Worm (Caenorhabditis elegans) whole organism, early embryonic: ENCODE results near the gene rpy-1.

Experiments used
- B0310.2 ChIP-seq: sonication (generic microtip); optimal IDR thresholded peaks from 2 replicates; lab custom pipeline; 2016; ENCODE audit warnings: mild to moderate bottlenecking, missing genetic modification characterization, missing compliant biosample characterization
- F13C5.2 ChIP-seq: sonication (generic microtip); optimal IDR thresholded peaks from 2 replicates; lab custom pipeline; 2017; ENCODE audit warnings: mild to moderate bottlenecking, missing genetic modification characterization, inconsistent platforms, missing compliant biosample characterization
- aly-1 ChIP-seq: sonication (generic microtip); optimal IDR thresholded peaks from 2 replicates; lab custom pipeline; 2016; ENCODE audit warnings: missing genetic modification characterization, missing compliant biosample characterization
- ama-1 ChIP-seq: fragments of 150-350 bp; optimal IDR thresholded peaks from 2 replicates; lab custom pipeline; 2014
- ceh-13 ChIP-seq: fragments of 200-800 bp; sonication (Bioruptor generic); optimal IDR thresholded peaks from 2 replicates; lab custom pipeline; 2018; ENCODE audit warnings: mild to moderate bottlenecking, missing genetic modification characterization, missing compliant biosample characterization
- ceh-36 ChIP-seq: sonication (generic microtip); optimal IDR thresholded peaks from 2 replicates; lab custom pipeline; 2016; ENCODE audit warnings: missing genetic modification characterization, inconsistent platforms, missing compliant biosample characterization
- ets-7 ChIP-seq: sonication (generic microtip); optimal IDR thresholded peaks from 2 replicates; lab custom pipeline; 2016; ENCODE audit warnings: missing genotype, missing genetic modification characterization, missing compliant biosample characterization
- flt-1 ChIP-seq: fragments of 200-800 bp; sonication (Bioruptor generic); IDR thresholded peaks from 2 replicates; pipeline ENCODE4 v1.3.6; 2022; ENCODE audit warnings: missing genetic modification characterization, missing compliant biosample characterization
- hmbx-1 ChIP-seq: sonication (generic microtip); optimal IDR thresholded peaks from 2 replicates; lab custom pipeline; 2016; ENCODE audit warnings: mild to moderate bottlenecking, missing genetic modification characterization, missing compliant biosample characterization
- hmg-4 ChIP-seq: fragments of 200-800 bp; sonication (Bioruptor generic); optimal IDR thresholded peaks from 2 replicates; lab custom pipeline; 2018; ENCODE audit warnings: mild to moderate bottlenecking, missing genetic modification characterization, missing compliant biosample characterization
- hnd-1 ChIP-seq: sonication (generic microtip); optimal IDR thresholded peaks from 2 replicates; lab custom pipeline; 2016; ENCODE audit warnings: missing genetic modification characterization, missing compliant biosample characterization
- pes-1 ChIP-seq: fragments of 200-800 bp; sonication (Bioruptor generic); IDR thresholded peaks from 2 replicates; pipeline ENCODE4 v1.3.6; 2022; ENCODE audit warnings: missing genetic modification reagents, missing genetic modification characterization, missing compliant biosample characterization
- scrt-1 ChIP-seq: fragments of 200-800 bp; sonication (Bioruptor generic); IDR thresholded peaks from 2 replicates; pipeline ENCODE4 v1.3.6; 2022; ENCODE audit warnings: missing genetic modification characterization, missing compliant biosample characterization
- sea-1 ChIP-seq: fragments of 200-800 bp; sonication (Bioruptor generic); conservative IDR thresholded peaks from 2 replicates; pipeline ENCODE4 v1.3.6; 2022; ENCODE audit warnings: missing genetic modification characterization, missing compliant biosample characterization
- tbx-11 ChIP-seq: fragments of 200-800 bp; sonication (Bioruptor generic); IDR thresholded peaks from 2 replicates; pipeline ENCODE4 v1.3.6; 2022; ENCODE audit warnings: missing genetic modification characterization, missing compliant biosample characterization
- tbx-37 ChIP-seq: fragments of 200-800 bp; sonication (Bioruptor generic); conservative IDR thresholded peaks from 2 replicates; pipeline ENCODE4 v1.3.6; 2022; ENCODE audit warnings: missing genetic modification reagents, missing genetic modification characterization, missing compliant biosample characterization
- tra-4 ChIP-seq: sonication (generic microtip); optimal IDR thresholded peaks from 2 replicates; lab custom pipeline; 2017; ENCODE audit warnings: missing genetic modification characterization, missing compliant biosample characterization

rpy-1 gene

DNA sequence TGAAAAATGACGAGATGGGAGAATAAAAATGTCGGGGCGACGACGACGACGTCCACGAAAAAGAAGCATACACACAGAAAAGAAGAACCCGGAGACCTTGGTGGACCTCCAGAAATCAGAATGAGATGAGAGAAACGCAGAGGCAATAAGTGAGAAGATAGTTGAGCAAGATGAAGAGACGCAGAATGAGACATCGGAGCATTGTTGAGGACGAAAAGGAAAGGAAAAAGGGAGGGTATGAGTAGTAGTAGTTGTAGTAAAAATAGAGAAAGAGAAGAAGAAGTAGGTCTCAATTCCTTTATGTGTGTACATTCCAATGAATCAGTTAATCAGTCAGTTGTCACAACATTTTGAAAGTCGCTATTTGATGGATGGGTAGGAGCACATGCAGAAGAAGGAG, 23.9 kb upstream of the rpy-1 start, which contains the start of gene T14B4.8:
TSS of gene T14B4.8 (minus strand) at position 60 of the 400 bp plus-strand sequence.
- TF ChIP-seq hmg-4 (GFP tag; lab: Kevin White, UChicago) (no peak), hmbx-1 (tag; lab: Kevin White, UChicago) (no peak), B0310.2 (tag; lab: Kevin White, UChicago) (no peak), flt-1 (GFP tag; lab: Robert Waterston, UW) (no peak), pes-1 (GFP tag; lab: Robert Waterston, UW) (no peak), F13C5.2 (tag; lab: Kevin White, UChicago) (no peak), ceh-13 (GFP tag; lab: Kevin White, UChicago) (no peak), ama-1 (no peak), ets-7 (no peak), sea-1 (GFP tag; lab: Robert Waterston, UW) (no peak), scrt-1 (GFP tag; lab: Robert Waterston, UW) (no peak), aly-1 (tag; lab: Kevin White, UChicago) (no peak), tbx-11 (GFP tag; lab: Robert Waterston, UW) (no peak), tra-4 (tag; lab: Kevin White, UChicago) (no peak), hnd-1 (tag; lab: Kevin White, UChicago) (no peak), ceh-36 (no peak), tbx-37 (GFP tag; lab: Robert Waterston, UW) (no peak)

DNA sequence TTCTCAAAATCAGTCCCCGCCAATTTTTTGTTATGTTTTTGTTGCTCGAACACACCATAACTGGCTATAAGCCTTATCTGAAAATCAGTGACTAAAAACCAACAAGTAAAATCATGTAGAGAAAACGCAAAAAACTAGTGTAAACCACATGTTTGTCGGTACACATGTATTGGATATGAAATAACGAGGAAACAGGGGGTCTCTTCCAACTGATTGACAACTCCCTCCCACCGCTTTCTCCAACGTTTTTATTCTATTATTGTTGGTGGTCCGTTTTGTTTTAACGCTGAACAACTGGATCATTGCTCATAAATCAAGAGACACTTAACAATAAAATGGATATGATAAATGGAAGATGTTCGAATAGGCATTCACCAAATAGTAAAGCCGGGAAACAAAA, 21.4 kb upstream of the rpy-1 start:
- TF ChIP-seq tbx-11 (GFP tag; lab: Robert Waterston, UW) (no peak), ama-1 (no peak), ceh-36 (no peak), sea-1 (GFP tag; lab: Robert Waterston, UW) (no peak), tra-4 (tag; lab: Kevin White, UChicago) (no peak), B0310.2 (tag; lab: Kevin White, UChicago) (no peak), hmbx-1 (tag; lab: Kevin White, UChicago) (no peak), tbx-37 (GFP tag; lab: Robert Waterston, UW) (no peak), aly-1 (tag; lab: Kevin White, UChicago) (no peak), pes-1 (GFP tag; lab: Robert Waterston, UW) (no peak), ceh-13 (GFP tag; lab: Kevin White, UChicago) (no peak), ets-7 (no peak), F13C5.2 (tag; lab: Kevin White, UChicago) (no peak), flt-1 (GFP tag; lab: Robert Waterston, UW) (no peak), hmg-4 (GFP tag; lab: Kevin White, UChicago) (no peak), scrt-1 (GFP tag; lab: Robert Waterston, UW) (no peak), hnd-1 (tag; lab: Kevin White, UChicago) (no peak)

DNA sequence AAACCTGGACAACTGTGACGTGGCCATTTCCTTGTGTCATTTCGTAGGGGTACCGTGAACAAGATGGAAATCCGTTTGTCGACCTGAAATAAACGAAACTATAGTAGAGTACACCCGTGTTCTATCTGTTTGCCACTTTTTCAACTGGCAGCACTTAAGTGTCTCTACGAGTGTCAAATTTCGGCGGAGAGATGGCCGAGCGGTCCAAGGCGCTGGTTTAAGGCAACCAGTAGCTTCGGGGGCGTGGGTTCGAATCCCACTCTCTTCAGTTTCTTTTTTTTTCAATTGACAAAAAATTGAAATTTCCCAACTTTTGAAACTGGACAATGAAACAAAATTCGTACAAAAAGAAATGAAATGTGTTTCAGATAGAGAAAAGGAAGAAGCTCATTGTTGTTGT, 16.1 kb upstream of the rpy-1 start:
- TF ChIP-seq ceh-13 (GFP tag; lab: Kevin White, UChicago) (no peak), tra-4 (tag; lab: Kevin White, UChicago) (no peak), tbx-37 (GFP tag; lab: Robert Waterston, UW) (peak; percentile 62), hnd-1 (tag; lab: Kevin White, UChicago) (peak; percentile 2), hmbx-1 (tag; lab: Kevin White, UChicago) (no peak), aly-1 (tag; lab: Kevin White, UChicago) (no peak), ets-7 (no peak), hmg-4 (GFP tag; lab: Kevin White, UChicago) (peak; percentile 36), sea-1 (GFP tag; lab: Robert Waterston, UW) (no peak; the same call in 1 of the 2 replicates), pes-1 (GFP tag; lab: Robert Waterston, UW) (peak; percentile 68), tbx-11 (GFP tag; lab: Robert Waterston, UW) (0 out of 2 replicates have a peak, but pooled peaks have one; percentile 49), flt-1 (GFP tag; lab: Robert Waterston, UW) (0 out of 2 replicates have a peak, but pooled peaks have one; percentile 14), ceh-36 (no peak), ama-1 (no peak), B0310.2 (tag; lab: Kevin White, UChicago) (no peak), F13C5.2 (tag; lab: Kevin White, UChicago) (peak; percentile 3), scrt-1 (GFP tag; lab: Robert Waterston, UW) (no peak)

DNA sequence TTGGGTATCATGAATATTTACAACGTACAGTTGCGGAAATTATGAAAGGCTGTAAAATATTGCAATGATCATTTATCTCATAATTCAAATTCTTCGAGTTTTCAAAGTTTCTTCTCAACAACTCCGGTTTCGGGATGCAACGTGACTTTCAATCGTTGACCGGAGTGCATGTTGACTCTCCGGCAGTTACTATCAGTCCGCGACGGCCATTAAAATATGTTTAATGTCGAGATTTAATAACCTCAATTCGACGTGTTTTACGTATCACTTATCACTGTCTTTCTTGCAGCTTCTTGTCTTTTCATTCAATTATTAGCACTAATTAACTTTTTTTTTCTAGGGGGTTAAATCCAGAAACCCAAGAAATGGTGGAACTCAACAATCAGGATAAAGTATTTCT, 12.8 kb upstream of the rpy-1 start, which contains the start of gene tsp-10:
TSS of gene tsp-10 (plus strand) at position 366 of the 400 bp plus-strand sequence.
- TF ChIP-seq aly-1 (tag; lab: Kevin White, UChicago): no peak
- TF ChIP-seq ceh-13 (GFP tag; lab: Kevin White, UChicago): no peak
- no peak for TF ChIP-seq hmbx-1 (tag; lab: Kevin White, UChicago)
- TF ChIP-seq ama-1: no peak
- no peak for TF ChIP-seq hmg-4 (GFP tag; lab: Kevin White, UChicago)
- no peak for TF ChIP-seq ceh-36
- no peak for TF ChIP-seq tra-4 (tag; lab: Kevin White, UChicago)
- TF ChIP-seq sea-1 (GFP tag; lab: Robert Waterston, UW): no peak
- TF ChIP-seq ets-7: no peak

DNA sequence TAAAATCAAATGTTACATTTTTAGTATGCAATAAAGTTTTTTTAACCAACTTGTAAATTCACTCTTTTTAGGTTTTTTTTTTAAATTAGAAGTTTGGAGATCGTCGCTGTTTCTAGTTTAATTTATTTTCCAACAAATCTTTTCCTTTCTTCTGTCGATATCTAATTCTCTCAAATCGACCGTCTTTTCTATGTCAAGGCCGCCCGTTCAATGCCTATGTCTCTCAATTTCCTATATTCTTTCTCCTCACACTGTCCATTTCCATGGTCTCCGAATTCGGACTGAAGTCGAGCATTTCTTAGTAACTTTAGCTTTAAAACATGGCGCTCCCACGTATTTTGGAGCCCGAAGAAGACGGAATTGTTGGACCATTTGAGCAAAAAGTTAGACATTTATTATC, 11.2 kb upstream of the rpy-1 start, which contains the start of the genes T14B4.5 and T14B4.20:
TSS of gene T14B4.5 (plus strand) at position 226 of the 400 bp plus-strand sequence.
TSS of gene T14B4.20 (plus strand) at position 264 of the 400 bp plus-strand sequence.
- TF ChIP-seq scrt-1 (GFP tag; lab: Robert Waterston, UW) (no peak), ama-1 (no peak), aly-1 (tag; lab: Kevin White, UChicago) (no peak), F13C5.2 (tag; lab: Kevin White, UChicago) (no peak), flt-1 (GFP tag; lab: Robert Waterston, UW) (no peak), ceh-13 (GFP tag; lab: Kevin White, UChicago) (no peak), pes-1 (GFP tag; lab: Robert Waterston, UW) (no peak), tbx-11 (GFP tag; lab: Robert Waterston, UW) (no peak), ceh-36 (no peak), tra-4 (tag; lab: Kevin White, UChicago) (no peak)

DNA sequence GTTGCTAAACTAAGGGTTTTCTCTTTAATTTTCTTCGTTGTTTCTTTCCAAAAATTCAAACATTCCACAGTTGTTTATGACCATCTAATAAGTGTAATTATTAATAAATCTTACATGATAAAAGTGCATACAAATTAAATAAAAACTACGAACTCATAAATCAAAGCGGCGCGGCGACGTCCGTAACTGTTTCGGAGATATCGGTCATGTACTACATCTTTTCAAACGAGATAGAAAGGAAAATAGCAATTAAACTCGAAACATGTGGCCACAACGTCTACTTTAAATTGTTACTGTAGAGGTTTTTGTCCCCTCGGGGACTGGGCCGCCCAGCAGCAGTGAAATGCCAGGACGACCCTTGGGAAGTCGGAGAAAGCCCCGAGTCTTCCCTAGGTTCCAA, 10.4 kb upstream of the rpy-1 start:
- TF ChIP-seq aly-1 (tag; lab: Kevin White, UChicago): no peak
- no peak for TF ChIP-seq tbx-11 (GFP tag; lab: Robert Waterston, UW)
- no peak for TF ChIP-seq scrt-1 (GFP tag; lab: Robert Waterston, UW)
- TF ChIP-seq ceh-13 (GFP tag; lab: Kevin White, UChicago): no peak
- no peak for TF ChIP-seq tra-4 (tag; lab: Kevin White, UChicago)
- TF ChIP-seq hmbx-1 (tag; lab: Kevin White, UChicago): no peak
- TF ChIP-seq ets-7: no peak
- no peak for TF ChIP-seq tbx-37 (GFP tag; lab: Robert Waterston, UW)
- no peak for TF ChIP-seq sea-1 (GFP tag; lab: Robert Waterston, UW)
- no peak for TF ChIP-seq flt-1 (GFP tag; lab: Robert Waterston, UW)
- TF ChIP-seq ceh-36: no peak
- TF ChIP-seq hmg-4 (GFP tag; lab: Kevin White, UChicago): no peak
- no peak for TF ChIP-seq B0310.2 (tag; lab: Kevin White, UChicago)
- no peak for TF ChIP-seq hnd-1 (tag; lab: Kevin White, UChicago)
